Fruit fly (Drosophila melanogaster): ENCODE measurements around the gene CG1737.

Gene CG1737

dm6 chrX:11351351-11351750, 943 bp downstream of the CG1737 start (continued):
- peak; percentile 93 for TF ChIP-seq gem (tag; optimal IDR thresholded peaks at IDR 0.05)
- peak; percentile 92 for TF ChIP-seq Fer1 (GFP tag; optimal IDR thresholded peaks at IDR 0.05)
- TF ChIP-seq bigmax (GFP tag; optimal IDR thresholded peaks at IDR 0.05): peak; percentile 41
- TF ChIP-seq MTF-1 (GFP tag; optimal IDR thresholded peaks at IDR 0.05; ENCODE audit: borderline replicate concordance): peak; percentile 87
- peak; percentile 38 for TF ChIP-seq Sry-β (GFP tag; optimal IDR thresholded peaks at IDR 0.05)
- TF ChIP-seq CG18011 (GFP tag; optimal IDR thresholded peaks at IDR 0.05): peak; percentile 75
- TF ChIP-seq CG10321 (GFP tag; IDR thresholded peaks at IDR 0.05): peak; percentile 76
- TF ChIP-seq da (GFP tag; optimal IDR thresholded peaks at IDR 0.05): peak; percentile 76
- TF ChIP-seq tx (GFP tag; optimal IDR thresholded peaks at IDR 0.05): peak; percentile 89
- peak; percentile 84 for TF ChIP-seq Gsc (GFP tag; IDR thresholded peaks at IDR 0.05)
- peak; percentile 76 for TF ChIP-seq D19B (GFP tag; optimal IDR thresholded peaks at IDR 0.05)
- TF ChIP-seq CG14710 (tag; optimal IDR thresholded peaks at IDR 0.05): peak; percentile 75
- peak; percentile 90 for TF ChIP-seq CHES-1-like (GFP tag; optimal IDR thresholded peaks at IDR 0.05)
- peak; percentile 58 for TF ChIP-seq CG7928 (GFP tag; optimal IDR thresholded peaks at IDR 0.05)
- peak; percentile 95 for TF ChIP-seq CG18599 (GFP tag; optimal IDR thresholded peaks at IDR 0.05)
- no peak for TF ChIP-seq Bgb (GFP tag; IDR thresholded peaks at IDR 0.05; ENCODE audit: partially characterized antibody)
- peak; percentile 12 for TF ChIP-seq kni (GFP tag; optimal IDR thresholded peaks at IDR 0.05)
- peak; percentile 93 for TF ChIP-seq Dip3 (GFP tag; optimal IDR thresholded peaks at IDR 0.05)
- peak; percentile 83 for TF ChIP-seq CG17612 (GFP tag; IDR thresholded peaks at IDR 0.05)
- peak; percentile 90 for TF ChIP-seq eyg (GFP tag; optimal IDR thresholded peaks at IDR 0.05)
- peak; percentile 87 for TF ChIP-seq cwo (GFP tag; optimal IDR thresholded peaks at IDR 0.05)
- TF ChIP-seq CG33557 (GFP tag; optimal IDR thresholded peaks at IDR 0.05): peak; percentile 74
- peak; percentile 87 for TF ChIP-seq Usf (GFP tag; optimal IDR thresholded peaks at IDR 0.05)
- TF ChIP-seq pan (optimal IDR thresholded peaks at IDR 0.05): no peak
- peak in 1 of 2 experiments; percentile 96 for TF ChIP-seq pan (GFP tag; optimal IDR thresholded peaks at IDR 0.05 in 1 of 2, IDR thresholded peaks at IDR 0.05 in 1 of 2)
- TF ChIP-seq fd96Cb (tag; optimal IDR thresholded peaks at IDR 0.05): peak; percentile 91
- no peak for TF ChIP-seq yki (optimal IDR thresholded peaks at IDR 0.05)
- peak; percentile 82; the same call in 2 of the 3 replicates for TF ChIP-seq CG11560 (tag; IDR thresholded peaks at IDR 0.05)
- TF ChIP-seq CG6689 (GFP tag; IDR thresholded peaks at IDR 0.05): peak; percentile 94
- TF ChIP-seq Myb (GFP tag; optimal IDR thresholded peaks at IDR 0.05): peak; percentile 82
- peak; percentile 62 for TF ChIP-seq CTCF (GFP tag; optimal IDR thresholded peaks at IDR 0.05)
- peak; percentile 70 for TF ChIP-seq sd (tag; optimal IDR thresholded peaks at IDR 0.05)
- no peak for TF ChIP-seq chinmo (GFP tag; IDR thresholded peaks at IDR 0.05; ENCODE audit: partially characterized antibody)
- no peak for TF ChIP-seq fd102C (GFP tag; optimal IDR thresholded peaks at IDR 0.05)
- TF ChIP-seq crc (GFP tag; optimal IDR thresholded peaks at IDR 0.05): peak; percentile 87
- TF ChIP-seq stc (GFP tag; IDR thresholded peaks at IDR 0.05): peak; percentile 94
- TF ChIP-seq CG12659 (GFP tag; optimal IDR thresholded peaks at IDR 0.05): peak; percentile 94
- peak; percentile 85 for TF ChIP-seq Atf3 (GFP tag; optimal IDR thresholded peaks at IDR 0.05)
- TF ChIP-seq CG1602 (GFP tag; optimal IDR thresholded peaks at IDR 0.05): peak; percentile 92
- peak; percentile 86 for TF ChIP-seq CG4707 (GFP tag; optimal IDR thresholded peaks at IDR 0.05)
- no peak for TF ChIP-seq corto (GFP tag; optimal IDR thresholded peaks at IDR 0.05)
- TF ChIP-seq CG17912 (GFP tag; optimal IDR thresholded peaks at IDR 0.05): peak; percentile 87
- peak; percentile 91 for TF ChIP-seq CG4820 (GFP tag; optimal IDR thresholded peaks at IDR 0.05)
- peak; percentile 87 for TF ChIP-seq nau (GFP tag; optimal IDR thresholded peaks at IDR 0.05)
- TF ChIP-seq MBD-R2 (GFP tag; IDR thresholded peaks at IDR 0.05): peak; percentile 87
- peak; percentile 97 for TF ChIP-seq vvl (GFP tag; IDR thresholded peaks at IDR 0.05)
- peak; percentile 1 for TF ChIP-seq YL-1 (GFP tag; optimal IDR thresholded peaks at IDR 0.05)
- TF ChIP-seq MESR4 (GFP tag; optimal IDR thresholded peaks at IDR 0.05): peak; percentile 12
- TF ChIP-seq Hr78 (GFP tag; optimal IDR thresholded peaks at IDR 0.05): peak in 1 of 2 experiments; percentile 56
- peak; percentile 66 for TF ChIP-seq ac (GFP tag; optimal IDR thresholded peaks at IDR 0.05)
- TF ChIP-seq unc-4 (GFP tag; IDR thresholded peaks at IDR 0.05; ENCODE audit: partially characterized antibody): no peak
